Worm (Caenorhabditis elegans) whole organism, late embryonic: ENCODE data around the gene polk-1.

ENCODE experiments used
- K02D7.2 ChIP-seq: sonication (generic microtip); optimal IDR thresholded peaks from 2 replicates; lab custom pipeline; 2017; ENCODE audit warnings: mild to moderate bottlenecking, missing genetic modification characterization, missing compliant biosample characterization
- T23F11.4 ChIP-seq: fragments of 200-800 bp; sonication (Bioruptor generic); optimal IDR thresholded peaks from 2 replicates; lab custom pipeline; 2018; ENCODE audit warnings: mild to moderate bottlenecking, missing genetic modification characterization, missing compliant biosample characterization
- Y22D7AL.16 ChIP-seq: sonication (generic microtip); optimal IDR thresholded peaks from 2 replicates; lab custom pipeline; 2016; ENCODE audit warnings: missing genetic modification characterization, missing compliant biosample characterization
- ahr-1 ChIP-seq: sonication (generic microtip); optimal IDR thresholded peaks from 2 replicates; lab custom pipeline; 2016; ENCODE audit warnings: missing genetic modification characterization, missing compliant biosample characterization
- ceh-2 ChIP-seq: sonication (generic microtip); optimal IDR thresholded peaks from 2 replicates; lab custom pipeline; 2016; ENCODE audit warnings: missing genotype, missing genetic modification characterization, missing compliant biosample characterization
- ceh-31 ChIP-seq: sonication (generic microtip); optimal IDR thresholded peaks from 2 replicates; lab custom pipeline; 2016; ENCODE audit warnings: missing genetic modification characterization, missing compliant biosample characterization
- ceh-34 ChIP-seq: sonication (generic microtip); optimal IDR thresholded peaks from 2 replicates; lab custom pipeline; 2016; ENCODE audit warnings: mild to moderate bottlenecking, missing genetic modification characterization, missing compliant biosample characterization
- ceh-45 ChIP-seq: fragments of 200-800 bp; sonication (Bioruptor generic); IDR thresholded peaks from 2 replicates; pipeline ENCODE4 v1.3.6; 2022; ENCODE audit warnings: missing genetic modification reagents, missing genetic modification characterization, missing compliant biosample characterization
- ceh-6 ChIP-seq: fragments of 200-800 bp; sonication (Bioruptor generic); optimal IDR thresholded peaks from 2 replicates; lab custom pipeline; 2018; ENCODE audit warnings: mild to moderate bottlenecking, missing genetic modification characterization, missing compliant biosample characterization
- ceh-9 ChIP-seq: sonication (generic microtip); optimal IDR thresholded peaks from 2 replicates; lab custom pipeline; 2016; ENCODE audit warnings: mild to moderate bottlenecking, missing genetic modification characterization, inconsistent platforms, missing compliant biosample characterization
- dve-1 ChIP-seq: sonication (generic microtip); optimal IDR thresholded peaks from 2 replicates; lab custom pipeline; 2017; ENCODE audit warnings: antibody characterized with exemption, mild to moderate bottlenecking, missing genetic modification characterization, missing compliant biosample characterization
- elt-2 ChIP-seq: sonication (generic microtip); optimal IDR thresholded peaks from 2 replicates; lab custom pipeline; 2016; ENCODE audit warnings: missing genetic modification reagents, missing genetic modification characterization, missing compliant biosample characterization
- elt-4 ChIP-seq: sonication (generic microtip); optimal IDR thresholded peaks from 2 replicates; lab custom pipeline; 2016; ENCODE audit warnings: missing genetic modification characterization, missing compliant biosample characterization
- eyg-1 ChIP-seq: sonication (generic microtip); optimal IDR thresholded peaks from 2 replicates; lab custom pipeline; 2016; ENCODE audit warnings: missing genotype, missing genetic modification characterization, missing compliant biosample characterization
- fax-1 ChIP-seq: sonication (generic microtip); optimal IDR thresholded peaks from 2 replicates; lab custom pipeline; 2016; ENCODE audit warnings: missing genotype, missing genetic modification characterization, missing compliant biosample characterization
- fkh-10 ChIP-seq: fragments of 150-350 bp; optimal IDR thresholded peaks from 2 replicates; lab custom pipeline; 2014; ENCODE audit warnings: missing biosample characterization, missing genetic modification reagents, missing genetic modification characterization
- fkh-6 ChIP-seq: sonication (generic microtip); optimal IDR thresholded peaks from 2 replicates; lab custom pipeline; 2016; ENCODE audit warnings: missing genetic modification characterization, missing compliant biosample characterization
- hlh-13 ChIP-seq: fragments of 200-800 bp; sonication (Bioruptor generic); optimal IDR thresholded peaks from 2 replicates; lab custom pipeline; 2018; ENCODE audit warnings: mild to moderate bottlenecking, missing genetic modification characterization, missing compliant biosample characterization
- hlh-15 ChIP-seq: sonication (generic microtip); optimal IDR thresholded peaks from 2 replicates; lab custom pipeline; 2016; ENCODE audit warnings: missing genetic modification characterization, missing compliant biosample characterization
- hlh-30 ChIP-seq: sonication (generic microtip); optimal IDR thresholded peaks from 2 replicates; lab custom pipeline; 2017; ENCODE audit warnings: antibody characterized with exemption, missing genetic modification characterization, missing compliant biosample characterization; ENCODE audit not compliant: insufficient read depth
- hlh-6 ChIP-seq: sonication (generic microtip); optimal IDR thresholded peaks from 2 replicates; lab custom pipeline; 2016; ENCODE audit warnings: missing genotype, missing genetic modification characterization, missing compliant biosample characterization
- hlh-8 ChIP-seq: sonication (generic microtip); optimal IDR thresholded peaks from 2 replicates; lab custom pipeline; 2016; ENCODE audit warnings: missing genotype, missing genetic modification characterization, missing compliant biosample characterization
- lim-6 ChIP-seq: sonication (generic microtip); optimal IDR thresholded peaks from 2 replicates; lab custom pipeline; 2016; ENCODE audit warnings: missing genetic modification characterization, missing compliant biosample characterization
- lin-11 ChIP-seq: fragments of 200-800 bp; sonication (Bioruptor generic); optimal IDR thresholded peaks from 2 replicates; lab custom pipeline; 2018; ENCODE audit warnings: mild to moderate bottlenecking, missing genetic modification characterization, missing compliant biosample characterization
- madf-2 ChIP-seq: sonication (generic microtip); optimal IDR thresholded peaks from 2 replicates; lab custom pipeline; 2017; ENCODE audit warnings: missing genetic modification characterization, missing compliant biosample characterization
- mec-3 ChIP-seq: sonication (generic microtip); optimal IDR thresholded peaks from 2 replicates; lab custom pipeline; 2016; ENCODE audit warnings: borderline replicate concordance, missing genetic modification characterization, missing compliant biosample characterization
- nhr-11 ChIP-seq: fragments of 150-350 bp; optimal IDR thresholded peaks from 2 replicates; lab custom pipeline; 2014; ENCODE audit warnings: missing biosample characterization, missing genetic modification characterization
- nhr-232 ChIP-seq: sonication (generic microtip); optimal IDR thresholded peaks from 2 replicates; lab custom pipeline; 2016; ENCODE audit warnings: missing genetic modification characterization, missing compliant biosample characterization
- npax-4 ChIP-seq: sonication (generic microtip); optimal IDR thresholded peaks from 2 replicates; lab custom pipeline; 2016; ENCODE audit warnings: missing genetic modification characterization, missing compliant biosample characterization
- pag-3 ChIP-seq: sonication (generic microtip); optimal IDR thresholded peaks from 2 replicates; lab custom pipeline; 2016; ENCODE audit warnings: missing compliant biosample characterization, missing genetic modification characterization, borderline replicate concordance
- pat-9 ChIP-seq: fragments of 200-800 bp; sonication (Bioruptor generic); optimal IDR thresholded peaks from 2 replicates; lab custom pipeline; 2018; ENCODE audit warnings: mild to moderate bottlenecking, missing genetic modification characterization, moderate library complexity, missing compliant biosample characterization
- pha-4 ChIP-seq: fragments of 150-350 bp; optimal IDR thresholded peaks from 2 replicates; lab custom pipeline; 2018; ENCODE audit warnings: missing biosample characterization, missing genetic modification reagents, missing genetic modification characterization
- pros-1 ChIP-seq: fragments of 150-350 bp; optimal IDR thresholded peaks from 2 replicates; lab custom pipeline; 2014; ENCODE audit warnings: missing biosample characterization, missing genetic modification reagents, missing genetic modification characterization
- rnt-1 ChIP-seq: sonication (generic microtip); optimal IDR thresholded peaks from 2 replicates; lab custom pipeline; 2016; ENCODE audit warnings: missing genetic modification characterization, missing compliant biosample characterization
- sox-2 ChIP-seq: fragments of 200-800 bp; sonication (Bioruptor generic); IDR thresholded peaks from 2 replicates; pipeline ENCODE4 v1.3.6; 2022; ENCODE audit warnings: missing genetic modification reagents, missing genetic modification characterization, missing compliant biosample characterization
- sox-4 ChIP-seq: sonication (generic microtip); optimal IDR thresholded peaks from 2 replicates; lab custom pipeline; 2017; ENCODE audit warnings: mild to moderate bottlenecking, missing genetic modification characterization, inconsistent platforms, missing compliant biosample characterization
- syd-9 ChIP-seq: sonication (generic microtip); optimal IDR thresholded peaks from 2 replicates; lab custom pipeline; 2016; ENCODE audit warnings: mild to moderate bottlenecking, missing genetic modification characterization, moderate library complexity, missing compliant biosample characterization
- ttx-3 ChIP-seq: sonication (generic microtip); optimal IDR thresholded peaks from 2 replicates; lab custom pipeline; 2016; ENCODE audit warnings: missing genetic modification reagents, missing genetic modification characterization, missing compliant biosample characterization
- unc-42 ChIP-seq: sonication (generic microtip); optimal IDR thresholded peaks from 2 replicates; lab custom pipeline; 2016; ENCODE audit warnings: missing genotype, missing genetic modification characterization, missing compliant biosample characterization
- unc-55 ChIP-seq: sonication (generic microtip); optimal IDR thresholded peaks from 2 replicates; lab custom pipeline; 2017; ENCODE audit warnings: missing biosample characterization, missing genetic modification reagents, missing genetic modification characterization
- unc-86 ChIP-seq: sonication (generic microtip); optimal IDR thresholded peaks from 2 replicates; lab custom pipeline; 2016; ENCODE audit warnings: missing genetic modification characterization, missing compliant biosample characterization

The polk-1 gene

ce11 chrIII:8650235-8650817 is 21.9 kb upstream of the polk-1 start, which contains the start of gene flp-23 (continued):
- TF ChIP-seq unc-55 (GFP tag; lab: Kevin White, UChicago) (no peak), ceh-31 (peak; percentile 57), lin-11 (tag; lab: Kevin White, UChicago) (peak; percentile 66), hlh-15 (tag; lab: Kevin White, UChicago) (peak; percentile 29), pag-3 (tag; lab: Kevin White, UChicago) (no peak), ceh-34 (tag; lab: Kevin White, UChicago) (peak; percentile 65), pat-9 (peak; percentile 44), pros-1 (tag; lab: Kevin White, UChicago) (no peak), lim-6 (no peak), hlh-13 (GFP tag; lab: Kevin White, UChicago) (no peak), ahr-1 (no peak), Y22D7AL.16 (tag; lab: Kevin White, UChicago) (peak; percentile 27), ceh-6 (peak; percentile 59), ceh-2 (tag; lab: Kevin White, UChicago) (peak; percentile 41), sox-2 (peak; percentile 53), madf-2 (tag; lab: Kevin White, UChicago) (peak; percentile 59), T23F11.4 (GFP tag; lab: Kevin White, UChicago) (peak; percentile 51), hlh-8 (tag; lab: Kevin White, UChicago) (no peak), hlh-6 (tag; lab: Kevin White, UChicago) (peak; percentile 60), mec-3 (tag; lab: Kevin White, UChicago) (no peak), fkh-10 (no peak), ttx-3 (tag; lab: Kevin White, UChicago) (peak; percentile 57), K02D7.2 (tag; lab: Kevin White, UChicago) (peak; percentile 42), unc-86 (tag; lab: Kevin White, UChicago) (peak; percentile 63), dve-1 (peak; percentile 62), eyg-1 (tag; lab: Kevin White, UChicago) (peak; percentile 54), fkh-6 (tag; lab: Kevin White, UChicago) (peak; percentile 68)
- TF ChIP-seq, all 69 proteins: peak for 48

DNA sequence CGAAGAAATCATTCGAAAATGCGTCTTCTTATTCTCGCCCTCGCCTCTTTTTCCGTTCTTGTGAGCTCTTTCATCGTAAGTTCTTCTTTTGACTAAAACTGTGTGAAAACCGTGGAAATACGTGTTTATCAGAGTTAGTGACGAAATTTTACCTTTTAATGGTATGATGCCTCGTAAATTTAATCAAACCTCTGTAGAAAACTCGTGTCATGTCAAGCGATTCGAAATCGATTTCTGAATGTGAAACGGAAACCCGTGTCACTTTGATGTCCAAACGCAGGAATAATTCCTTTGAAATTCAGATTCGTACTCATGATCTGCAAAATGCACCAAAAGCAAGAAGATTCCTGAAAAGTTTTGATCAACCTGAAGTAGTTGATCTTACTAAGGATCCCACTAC is 20.2 kb upstream of the polk-1 start, which contains the start of gene F22B7.3:
TSS of gene F22B7.3 (plus strand) at position 301 of the 400 bp plus-strand sequence.
- no peak for TF ChIP-seq nhr-11 (tag; lab: Kevin White, UChicago)
- no peak for TF ChIP-seq ceh-9
- TF ChIP-seq unc-42 (tag; lab: Kevin White, UChicago): no peak
- TF ChIP-seq nhr-232: no peak
- no peak for TF ChIP-seq hlh-30
- no peak for TF ChIP-seq unc-86 (tag; lab: Kevin White, UChicago)
- TF ChIP-seq, all 69 proteins: peak for 0

- TF ChIP-seq elt-2 (tag; lab: Kevin White, UChicago) (no peak), rnt-1 (no peak), pha-4 (tag; lab: Kevin White, UChicago) (no peak), lin-11 (tag; lab: Kevin White, UChicago) (no peak), elt-4 (no peak), ceh-45 (GFP tag; lab: Robert Waterston, UW) (no peak), fax-1 (tag; lab: Kevin White, UChicago) (no peak), pat-9 (no peak)
- TF ChIP-seq, all 69 proteins: peak for 0
Observed at ce11 chrIII:8646021-8646420, 17.6 kb upstream of the polk-1 start.

- TF ChIP-seq npax-4 (tag; lab: Kevin White, UChicago): no peak
- no peak for TF ChIP-seq sox-4
- TF ChIP-seq ceh-45 (GFP tag; lab: Robert Waterston, UW): no peak
- TF ChIP-seq ahr-1: no peak
- no peak for TF ChIP-seq fax-1 (tag; lab: Kevin White, UChicago)
- no peak for TF ChIP-seq syd-9 (tag; lab: Kevin White, UChicago)
- TF ChIP-seq ceh-34 (tag; lab: Kevin White, UChicago): no peak
Observed at ce11 chrIII:8643639-8644038, 15.2 kb upstream of the polk-1 start, which contains the start of gene twk-7. TSS of gene twk-7 (minus strand) at chrIII:8643739.
